Worm (Caenorhabditis elegans) whole organism, midembryonic: Measurements from ENCODE around the gene ccdc-149.

ENCODE experiments used
- cog-1 ChIP-seq: sonication (generic microtip); optimal IDR thresholded peaks from 2 replicates; lab custom pipeline; 2016; ENCODE audit warnings: missing genetic modification characterization, missing compliant biosample characterization
- med-1 ChIP-seq: sonication (generic microtip); optimal IDR thresholded peaks from 2 replicates; lab custom pipeline; 2017; ENCODE audit warnings: missing genetic modification characterization, mild to moderate bottlenecking, missing compliant biosample characterization, antibody characterized with exemption, missing genetic modification reagents; ENCODE audit not compliant: insufficient read depth
- ztf-23 ChIP-seq: fragments of 200-800 bp; sonication (Bioruptor generic); IDR thresholded peaks from 2 replicates; pipeline ENCODE4 v1.3.6; 2022; ENCODE audit warnings: missing genetic modification reagents, missing genetic modification characterization, missing compliant biosample characterization
- ztf-29 ChIP-seq: fragments of 200-800 bp; sonication (Bioruptor generic); IDR thresholded peaks from 2 replicates; pipeline ENCODE4 v1.3.6; 2022; ENCODE audit warnings: missing genetic modification reagents, missing genetic modification characterization, missing compliant biosample characterization

DNA sequence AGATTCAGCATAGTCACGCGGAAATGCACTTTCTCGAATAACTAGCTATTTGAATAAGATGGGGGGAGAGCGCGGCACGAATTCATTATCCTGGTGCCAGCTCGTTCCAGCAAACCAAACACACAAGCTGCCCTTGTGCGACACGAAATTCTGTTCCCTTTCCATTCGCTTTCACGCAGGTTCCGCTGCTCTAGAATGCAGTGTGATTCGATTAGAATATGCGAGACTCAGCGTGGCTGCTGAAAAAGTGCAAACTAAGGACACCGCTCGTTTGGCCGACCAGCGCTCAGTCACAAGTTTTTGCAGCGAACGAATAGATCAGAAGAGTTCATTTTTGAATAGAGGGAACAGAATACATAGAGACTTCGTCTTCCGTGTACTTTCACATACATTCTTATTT is 29.1 kb downstream of the ccdc-149 start:
- TF ChIP-seq ztf-29 (GFP tag; lab: Robert Waterston, UW): no peak
- TF ChIP-seq med-1: no peak
- TF ChIP-seq ztf-23 (GFP tag; lab: Robert Waterston, UW): no peak
- no peak for TF ChIP-seq cog-1 (tag; lab: Kevin White, UChicago)
